Worm (Caenorhabditis elegans) whole organism, L4/young adult: ENCODE results near the gene srx-41.

Experiments
- W03F9.2 ChIP-seq: fragments of 150-350 bp; optimal IDR thresholded peaks from 2 replicates; lab custom pipeline; 2014; ENCODE audit warnings: missing biosample characterization, missing genetic modification characterization
- dao-5 ChIP-seq: sonication (generic microtip); optimal IDR thresholded peaks from 2 replicates; lab custom pipeline; 2016; ENCODE audit warnings: missing genotype, missing genetic modification characterization, moderate library complexity, missing compliant biosample characterization
- him-1 ChIP-seq: sonication (generic microtip); optimal IDR thresholded peaks from 2 replicates; lab custom pipeline; 2016; ENCODE audit warnings: missing genotype, missing genetic modification reagents, missing genetic modification characterization, missing compliant biosample characterization

ce11 chrV:3668464-3668863 is 31.5 kb upstream of the srx-41 start, which contains the start of gene Y39H10B.2:
- no peak for TF ChIP-seq dao-5
- TF ChIP-seq him-1, result no peak
- no peak for TF ChIP-seq W03F9.2 (tag; lab: Kevin White, UChicago)
